Fruit fly (Drosophila melanogaster) whole organism, embryonic: ENCODE measurements around the gene CG14135.
A peak's percentile ranks its signal among the peaks of the same experiment; 100 is the strongest.

Experiments used
- B-H2 ChIP-seq: fragments of 200-800 bp; sonication (Bioruptor generic); optimal IDR thresholded peaks from 2 replicates; lab custom pipeline; 2018; ENCODE audit warnings: missing biosample characterization, mild to moderate bottlenecking, missing genetic modification characterization
- BEAF-32 ChIP-seq: fragments of 200-800 bp; sonication (Bioruptor generic); optimal IDR thresholded peaks from 3 replicates; lab custom pipeline; 2017; ENCODE audit warnings: missing biosample characterization, missing genetic modification characterization, mild to moderate bottlenecking, moderate library complexity, missing genetic modification reagents
- CG10267 ChIP-seq: fragments of 200-800 bp; sonication (Bioruptor generic); optimal IDR thresholded peaks from 2 replicates; lab custom pipeline; 2018; ENCODE audit warnings: missing biosample characterization, mild to moderate bottlenecking, missing genetic modification characterization, moderate library complexity
- CG11504 ChIP-seq: fragments of 200-800 bp; sonication (Bioruptor generic); optimal IDR thresholded peaks from 3 replicates; lab custom pipeline; 2019; ENCODE audit warnings: missing biosample characterization, mild to moderate bottlenecking, missing genetic modification characterization, moderate library complexity
- CG12391 ChIP-seq: fragments of 200-800 bp; sonication (Bioruptor generic); optimal IDR thresholded peaks from 3 replicates; lab custom pipeline; 2018; ENCODE audit warnings: missing biosample characterization, mild to moderate bottlenecking, missing genetic modification characterization, moderate library complexity
- CG13287 ChIP-seq: fragments of 200-800 bp; sonication (Bioruptor generic); IDR thresholded peaks from 2 replicates; pipeline ENCODE4 v1.3.6; 2022; ENCODE audit warnings: missing biosample characterization, missing genetic modification characterization; ENCODE audit not compliant: partially characterized antibody
- CG15269 ChIP-seq: fragments of 200-800 bp; sonication (Bioruptor generic); optimal IDR thresholded peaks from 2 replicates; lab custom pipeline; 2018; ENCODE audit warnings: missing biosample characterization, mild to moderate bottlenecking, missing genetic modification characterization, moderate library complexity
- CG15514 ChIP-seq: fragments of 200-800 bp; sonication (Bioruptor generic); optimal IDR thresholded peaks from 3 replicates; lab custom pipeline; 2017; ENCODE audit warnings: missing biosample characterization, missing genetic modification characterization, mild to moderate bottlenecking, moderate library complexity, missing genetic modification reagents
- CG15696 ChIP-seq: fragments of 200-800 bp; sonication (Bioruptor generic); optimal IDR thresholded peaks from 2 replicates; lab custom pipeline; 2019; ENCODE audit warnings: missing biosample characterization, mild to moderate bottlenecking, missing genetic modification characterization, moderate library complexity
- CG17186 ChIP-seq: fragments of 200-800 bp; sonication (Bioruptor generic); optimal IDR thresholded peaks from 3 replicates; lab custom pipeline; 2017; ENCODE audit warnings: missing biosample characterization, missing genetic modification reagents, missing genetic modification characterization
- CG17328 ChIP-seq: fragments of 200-800 bp; sonication (Bioruptor generic); IDR thresholded peaks from 2 replicates; pipeline ENCODE4 v1.3.6; 2022; ENCODE audit warnings: missing biosample characterization, missing genetic modification characterization
- CG17568 ChIP-seq: fragments of 200-800 bp; sonication (Bioruptor generic); optimal IDR thresholded peaks from 2 replicates; lab custom pipeline; 2018; ENCODE audit warnings: missing biosample characterization, mild to moderate bottlenecking, missing genetic modification characterization, moderate library complexity
- CG17912 ChIP-seq: fragments of 200-800 bp; sonication (Bioruptor generic); optimal IDR thresholded peaks from 2 replicates; lab custom pipeline; 2018; ENCODE audit warnings: missing biosample characterization, mild to moderate bottlenecking, missing genetic modification characterization
- CG1832 ChIP-seq: fragments of 200-800 bp; sonication (Bioruptor generic); optimal IDR thresholded peaks from 2 replicates; lab custom pipeline; 2017; ENCODE audit warnings: missing biosample characterization, mild to moderate bottlenecking, missing genetic modification characterization, inconsistent platforms
- CG18619 ChIP-seq: fragments of 200-800 bp; sonication (Bioruptor generic); optimal IDR thresholded peaks from 3 replicates; lab custom pipeline; 2017; ENCODE audit warnings: missing biosample characterization, mild to moderate bottlenecking, missing genetic modification characterization
- CG2116 ChIP-seq: fragments of 200-800 bp; sonication (Bioruptor generic); optimal IDR thresholded peaks from 3 replicates; lab custom pipeline; 2018; ENCODE audit warnings: missing biosample characterization, mild to moderate bottlenecking, missing genetic modification characterization
- CG31441 ChIP-seq: fragments of 200-800 bp; sonication (Bioruptor generic); IDR thresholded peaks from 2 replicates; pipeline ENCODE4 v1.3.6; 2022; ENCODE audit warnings: missing biosample characterization, missing genetic modification characterization
- CG4617 ChIP-seq: fragments of 200-800 bp; sonication (Bioruptor generic); optimal IDR thresholded peaks from 3 replicates; lab custom pipeline; 2016; ENCODE audit warnings: missing biosample characterization, missing genetic modification characterization, borderline replicate concordance
- CG6765 ChIP-seq: fragments of 200-800 bp; sonication (Bioruptor generic); optimal IDR thresholded peaks from 3 replicates; lab custom pipeline; 2017; ENCODE audit warnings: missing biosample characterization, mild to moderate bottlenecking, missing genetic modification characterization
- CG7839 ChIP-seq: fragments of 200-800 bp; sonication (Bioruptor generic); optimal IDR thresholded peaks from 3 replicates; lab custom pipeline; 2018; ENCODE audit warnings: missing biosample characterization, mild to moderate bottlenecking, missing genetic modification characterization, moderate library complexity
- CG8089 ChIP-seq: fragments of 200-800 bp; sonication (Bioruptor generic); optimal IDR thresholded peaks from 3 replicates; lab custom pipeline; 2016; ENCODE audit warnings: missing biosample characterization, missing genetic modification characterization
- CoRest ChIP-seq: fragments of 200-800 bp; sonication (Bioruptor generic); optimal IDR thresholded peaks from 3 replicates; lab custom pipeline; 2018; ENCODE audit warnings: missing biosample characterization, mild to moderate bottlenecking, missing genetic modification characterization, moderate library complexity
- D19B ChIP-seq: fragments of 200-800 bp; sonication (Bioruptor generic); optimal IDR thresholded peaks from 2 replicates; lab custom pipeline; 2017; ENCODE audit warnings: missing biosample characterization, mild to moderate bottlenecking, missing genetic modification characterization
- E2f2 ChIP-seq: fragments of 200-800 bp; sonication (Bioruptor generic); IDR thresholded peaks from 2 replicates; pipeline ENCODE4 v1.3.6; 2022; ENCODE audit warnings: missing biosample characterization, missing genetic modification characterization
- Ets97D ChIP-seq: fragments of 200-800 bp; sonication (Bioruptor generic); optimal IDR thresholded peaks from 3 replicates; lab custom pipeline; 2016; ENCODE audit warnings: missing biosample characterization, missing genetic modification characterization
- HmgZ ChIP-seq: fragments of 200-800 bp; sonication (Bioruptor generic); optimal IDR thresholded peaks from 2 replicates; lab custom pipeline; 2018; ENCODE audit warnings: missing biosample characterization, mild to moderate bottlenecking, missing genetic modification characterization
- Hr39 ChIP-seq: fragments of >200 bp; optimal IDR thresholded peaks from 2 replicates; lab custom pipeline; 2017
- Lhr ChIP-seq: fragments of 200-800 bp; sonication (Bioruptor generic); optimal IDR thresholded peaks from 3 replicates; lab custom pipeline; 2017; ENCODE audit warnings: mild to moderate bottlenecking, missing biosample characterization, missing genetic modification reagents, missing genetic modification characterization
- MBD-R2 ChIP-seq: fragments of 200-800 bp; sonication (Bioruptor generic); IDR thresholded peaks from 2 replicates; pipeline ENCODE4 v1.3.6; 2022; ENCODE audit warnings: missing biosample characterization, missing genetic modification characterization
- NC2β ChIP-seq: fragments of 200-800 bp; sonication (Bioruptor generic); optimal IDR thresholded peaks from 2 replicates; lab custom pipeline; 2016; ENCODE audit warnings: missing biosample characterization, missing genetic modification characterization
- Sry-δ ChIP-seq: fragments of 200-800 bp; sonication (Bioruptor generic); optimal IDR thresholded peaks from 2 replicates; lab custom pipeline; 2016; ENCODE audit warnings: missing biosample characterization, missing genetic modification characterization
- amos ChIP-seq: fragments of 200-800 bp; sonication (Bioruptor generic); IDR thresholded peaks from 2 replicates; pipeline ENCODE4 v1.3.6; 2022; ENCODE audit warnings: missing biosample characterization, missing genetic modification characterization; ENCODE audit not compliant: partially characterized antibody
- cg ChIP-seq: fragments of 200-800 bp; sonication (Bioruptor generic); optimal IDR thresholded peaks from 3 replicates; lab custom pipeline; 2019; ENCODE audit warnings: missing biosample characterization, mild to moderate bottlenecking, missing genetic modification characterization, moderate library complexity
- chinmo ChIP-seq: fragments of 200-800 bp; sonication (Bioruptor generic); IDR thresholded peaks from 4 replicates; pipeline ENCODE4 v1.3.6; 2022; ENCODE audit warnings: missing biosample characterization, missing genetic modification characterization; ENCODE audit not compliant: partially characterized antibody
- gfzf ChIP-seq: fragments of 200-800 bp; sonication (Bioruptor generic); optimal IDR thresholded peaks from 2 replicates; lab custom pipeline; 2016; ENCODE audit warnings: missing biosample characterization, mild to moderate bottlenecking, missing genetic modification characterization, moderate library complexity
- hb ChIP-seq: fragments of 200-800 bp; sonication (Bioruptor generic); IDR thresholded peaks from 3 replicates; pipeline ENCODE4 v1.3.6; 2022; ENCODE audit warnings: missing biosample characterization, missing genetic modification characterization; ENCODE audit not compliant: partially characterized antibody
- lab ChIP-seq: fragments of 200-800 bp; sonication (Bioruptor generic); optimal IDR thresholded peaks from 3 replicates; lab custom pipeline; 2017; ENCODE audit warnings: missing biosample characterization, missing genetic modification characterization, mild to moderate bottlenecking, moderate library complexity, missing genetic modification reagents
- nau ChIP-seq: fragments of 200-800 bp; sonication (Bioruptor generic); optimal IDR thresholded peaks from 3 replicates; lab custom pipeline; 2017; ENCODE audit warnings: missing biosample characterization, mild to moderate bottlenecking, missing genetic modification characterization, missing genetic modification reagents
- nerfin-1 ChIP-seq: fragments of 200-800 bp; sonication (Bioruptor generic); optimal IDR thresholded peaks from 3 replicates; lab custom pipeline; 2019; ENCODE audit warnings: missing biosample characterization, mild to moderate bottlenecking, missing genetic modification characterization, moderate library complexity
- nmo ChIP-seq: fragments of 200-800 bp; sonication (Bioruptor generic); optimal IDR thresholded peaks from 2 replicates; lab custom pipeline; 2018; ENCODE audit warnings: missing biosample characterization, mild to moderate bottlenecking, missing genetic modification characterization, moderate library complexity
- nom ChIP-seq: fragments of 200-800 bp; sonication (Bioruptor generic); optimal IDR thresholded peaks from 2 replicates; lab custom pipeline; 2017; ENCODE audit warnings: missing biosample characterization, missing genetic modification characterization, mild to moderate bottlenecking, moderate library complexity, missing genetic modification reagents
- pho ChIP-seq: fragments of 200-800 bp; sonication (Bioruptor generic); optimal IDR thresholded peaks from 2 replicates; lab custom pipeline; 2016; ENCODE audit warnings: missing biosample characterization, missing genetic modification characterization
- pzg ChIP-seq: fragments of 200-800 bp; sonication (Bioruptor generic); optimal IDR thresholded peaks from 3 replicates; lab custom pipeline; 2018; ENCODE audit warnings: missing biosample characterization, mild to moderate bottlenecking, missing genetic modification characterization, moderate library complexity
- scrt ChIP-seq: fragments of 200-800 bp; sonication (Bioruptor generic); optimal IDR thresholded peaks from 2 replicates; lab custom pipeline; 2018; ENCODE audit warnings: missing biosample characterization, mild to moderate bottlenecking, missing genetic modification characterization, moderate library complexity
- sna ChIP-seq: fragments of 200-800 bp; sonication (Bioruptor generic); IDR thresholded peaks from 2 replicates; pipeline ENCODE4 v1.3.6; 2022; ENCODE audit warnings: missing biosample characterization, missing genetic modification characterization; ENCODE audit not compliant: partially characterized antibody
- ssp ChIP-seq: fragments of 200-800 bp; sonication (Bioruptor generic); IDR thresholded peaks from 2 replicates; pipeline ENCODE4 v1.3.6; 2022; ENCODE audit warnings: missing biosample characterization, missing genetic modification characterization
- trem ChIP-seq: fragments of 200-800 bp; optimal IDR thresholded peaks from 3 replicates; lab custom pipeline; 2019; ENCODE audit warnings: missing biosample characterization, mild to moderate bottlenecking, missing genetic modification characterization, moderate library complexity
- unc-4 ChIP-seq: fragments of 200-800 bp; sonication (Bioruptor generic); IDR thresholded peaks from 2 replicates; pipeline ENCODE4 v1.3.6; 2022; ENCODE audit warnings: missing biosample characterization, missing genetic modification characterization; ENCODE audit not compliant: partially characterized antibody

Gene CG14135

DNA sequence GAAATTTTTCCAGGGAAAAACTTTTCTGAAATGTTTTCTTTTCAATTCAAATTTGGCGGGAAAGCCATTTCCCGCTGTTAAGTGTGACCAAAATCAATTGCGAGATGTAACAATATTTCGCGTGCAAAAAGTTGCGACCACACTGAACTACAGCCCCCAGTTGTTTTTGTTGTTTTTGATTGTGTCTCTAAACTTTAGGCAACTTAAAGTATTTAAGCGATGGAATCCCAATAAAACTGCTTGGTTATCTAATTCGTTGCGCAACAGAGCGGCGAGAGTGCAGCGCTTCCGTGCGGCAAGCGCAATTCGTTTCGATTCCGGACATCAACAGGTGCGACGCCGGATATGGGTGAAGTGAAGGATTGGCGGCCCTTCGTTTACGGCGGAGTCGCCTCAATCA is 29.4 kb downstream of the CG14135 start, which contains the start of gene Bmcp (continued):
- TF ChIP-seq HmgZ: peak; percentile 7
- TF ChIP-seq gfzf (GFP tag; lab: Kevin White, UChicago): peak; percentile 88
- peak; percentile 18 for TF ChIP-seq nau (GFP tag; lab: Kevin White, UChicago)
- peak; percentile 26 for TF ChIP-seq BEAF-32 (GFP tag; lab: Kevin White, UChicago)
- peak; percentile 12 for TF ChIP-seq CG7839
- peak; percentile 33; the same call in 1 of the 2 replicates for TF ChIP-seq CG31441
- no peak for TF ChIP-seq hb (GFP tag; lab: Robert Waterston, UW)
- peak; percentile 54 for TF ChIP-seq MBD-R2 (GFP tag; lab: Robert Waterston, UW)
- TF ChIP-seq pzg: peak; percentile 65
- TF ChIP-seq Hr39 (lab: Kevin White, UChicago): no peak
- peak; percentile 21 for TF ChIP-seq CG17912 (GFP tag; lab: Kevin White, UChicago)
- TF ChIP-seq CG2116 (GFP tag; lab: Kevin White, UChicago): peak; percentile 29
- peak; percentile 46 for TF ChIP-seq nerfin-1
- no peak for TF ChIP-seq NC2β (GFP tag; lab: Kevin White, UChicago)
- TF ChIP-seq E2f2 (GFP tag; lab: Robert Waterston, UW): peak; percentile 94
- TF ChIP-seq CG10267: peak; percentile 50
- peak; percentile 81 for TF ChIP-seq scrt (GFP tag; lab: Kevin White, UChicago)
- peak; percentile 35 for TF ChIP-seq CoRest (tag; lab: Kevin White, UChicago)
- peak; percentile 39 for TF ChIP-seq lab (GFP tag; lab: Kevin White, UChicago)
- no peak for TF ChIP-seq CG6765 (GFP tag; lab: Kevin White, UChicago)
- peak; percentile 30 for TF ChIP-seq CG11504 (tag; lab: Kevin White, UChicago)
- TF ChIP-seq CG8089 (GFP tag; lab: Kevin White, UChicago): no peak
- no peak for TF ChIP-seq ssp (GFP tag; lab: Robert Waterston, UW)
- TF ChIP-seq CG15269 (tag; lab: Kevin White, UChicago): peak; percentile 12
- no peak for TF ChIP-seq D19B
- TF ChIP-seq chinmo (GFP tag; lab: Robert Waterston, UW): 0 out of 4 replicates have a peak, but pooled peaks have one; percentile 13
- peak; percentile 24 for TF ChIP-seq Lhr (GFP tag; lab: Kevin White, UChicago)
- peak; percentile 3 for TF ChIP-seq nmo (GFP tag; lab: Kevin White, UChicago)
- TF ChIP-seq unc-4 (GFP tag; lab: Robert Waterston, UW): peak; percentile 37; the same call in 1 of the 2 replicates
- no peak for TF ChIP-seq cg
- peak; percentile 21 for TF ChIP-seq Sry-δ (GFP tag; lab: Kevin White, UChicago)
- TF ChIP-seq CG4617 (GFP tag; lab: Kevin White, UChicago): peak; percentile 42
- TF ChIP-seq CG15696 (tag; lab: Kevin White, UChicago): no peak
- TF ChIP-seq CG18619: peak; percentile 1
- peak; percentile 2 for TF ChIP-seq nom
- TF ChIP-seq CG15514 (GFP tag; lab: Kevin White, UChicago): peak; percentile 68
- peak; percentile 16 for TF ChIP-seq pho (GFP tag; lab: Kevin White, UChicago)
- 0 out of 2 replicates have a peak, but pooled peaks have one; percentile 30 for TF ChIP-seq sna (GFP tag; lab: Robert Waterston, UW)
- TF ChIP-seq Ets97D: peak; percentile 95
- peak; percentile 27 for TF ChIP-seq B-H2
- TF ChIP-seq trem: peak; percentile 29
- TF ChIP-seq CG17186 (GFP tag; lab: Kevin White, UChicago): peak; percentile 27
- TF ChIP-seq CG13287 (GFP tag; lab: Robert Waterston, UW): peak; percentile 48; the same call in 1 of the 2 replicates
- TF ChIP-seq CG17328: 0 out of 2 replicates have a peak, but pooled peaks have one; percentile 25
- TF ChIP-seq amos: 0 out of 2 replicates have a peak, but pooled peaks have one; percentile 7
- TF ChIP-seq CG17568 (GFP tag; lab: Kevin White, UChicago): no peak
- peak; percentile 10 for TF ChIP-seq CG12391 (tag; lab: Kevin White, UChicago)
- TF ChIP-seq CG1832 (GFP tag; lab: Kevin White, UChicago): no peak
